Fruit fly (Drosophila melanogaster): ENCODE data around the gene Porin2.

Porin2 gene

DNA sequence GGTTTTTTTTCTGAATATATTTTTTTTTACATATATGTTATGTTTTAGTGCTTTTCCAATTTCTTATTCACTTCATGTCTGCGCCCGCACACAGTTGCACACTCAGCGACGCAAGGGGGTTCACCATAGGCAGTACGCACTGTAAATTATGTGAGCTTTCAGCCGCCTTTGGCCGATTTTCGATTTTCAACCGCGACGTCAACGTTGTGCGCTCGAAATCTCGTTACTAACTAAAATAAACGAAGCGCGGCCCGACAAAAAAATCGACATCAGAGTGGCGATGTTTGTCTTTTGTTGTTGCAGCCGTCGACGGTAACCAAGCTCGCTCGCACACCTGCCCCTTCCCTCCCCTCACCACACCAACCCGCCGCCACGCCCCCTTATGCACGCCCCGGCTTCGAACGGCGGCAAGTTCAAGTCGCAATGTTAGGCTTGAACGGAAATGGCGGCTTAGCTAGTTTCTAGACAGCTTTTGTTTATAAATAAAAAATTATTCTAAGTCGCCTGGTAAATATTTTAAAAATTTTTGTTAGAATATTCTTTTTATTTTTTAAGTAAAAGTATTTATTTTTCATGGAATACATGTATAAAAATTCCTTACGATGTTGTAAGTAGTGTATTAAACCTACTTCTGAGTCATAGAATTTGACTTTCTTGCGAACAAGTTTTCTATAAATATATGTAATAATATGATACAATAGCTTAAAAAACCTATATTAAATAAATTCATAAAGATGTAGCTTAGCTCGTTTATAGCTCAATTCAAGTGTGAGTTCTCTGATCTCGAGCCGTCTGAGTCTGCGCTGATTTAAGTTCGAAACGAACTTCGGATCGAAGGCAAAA is 45.7 kb downstream of the Porin2 start, which contains the start of gene CG31869 (continued):
- TF ChIP-seq CG6854 (GFP tag; optimal IDR thresholded peaks at IDR 0.05): no peak
- peak; percentile 27 for TF ChIP-seq cyc (GFP tag; optimal IDR thresholded peaks at IDR 0.05)
- TF ChIP-seq dsx (GFP tag; optimal IDR thresholded peaks at IDR 0.05; ENCODE audit: poor library complexity, severe bottlenecking): peak; percentile 13
- peak; percentile 13 for TF ChIP-seq OdsH (GFP tag; optimal IDR thresholded peaks at IDR 0.05)
- TF ChIP-seq spab (GFP tag; optimal IDR thresholded peaks at IDR 0.05): no peak
- TF ChIP-seq CG4318 (GFP tag; optimal IDR thresholded peaks at IDR 0.05): no peak
- TF ChIP-seq CG3919 (GFP tag; optimal IDR thresholded peaks at IDR 0.05): peak; percentile 38
- no peak for TF ChIP-seq Sox14 (GFP tag; optimal IDR thresholded peaks at IDR 0.05)
- TF ChIP-seq eg (GFP tag; IDR thresholded peaks at IDR 0.05): peak; percentile 65
- no peak for TF ChIP-seq CG9139 (GFP tag; optimal IDR thresholded peaks at IDR 0.05)
- no peak for TF ChIP-seq CG8319 (GFP tag; optimal IDR thresholded peaks at IDR 0.05)
- no peak for TF ChIP-seq CG16779 (tag; optimal IDR thresholded peaks at IDR 0.05)
- peak; percentile 1 for TF ChIP-seq CG3032 (tag; optimal IDR thresholded peaks at IDR 0.05)
- peak; percentile 40 for TF ChIP-seq Hr4 (GFP tag; optimal IDR thresholded peaks at IDR 0.05)

All from whole organism, prepupa.